Fruit fly (Drosophila melanogaster) whole organism, adult: ENCODE results near the gene Efa6.

Experiments used
- CG11617 ChIP-seq: fragments of 200-800 bp; sonication (Bioruptor generic); optimal IDR thresholded peaks from 2 replicates; lab custom pipeline; 2017; ENCODE audit warnings: mild to moderate bottlenecking, missing biosample characterization, missing genetic modification reagents, missing genetic modification characterization
- CG12768 ChIP-seq: fragments of 200-800 bp; sonication (Bioruptor generic); optimal IDR thresholded peaks from 2 replicates; lab custom pipeline; 2017; ENCODE audit warnings: missing biosample characterization, missing genetic modification characterization, mild to moderate bottlenecking, moderate library complexity, missing genetic modification reagents
- CG14711 ChIP-seq: fragments of 200-800 bp; sonication (Bioruptor generic); optimal IDR thresholded peaks from 2 replicates; lab custom pipeline; 2018; ENCODE audit warnings: missing biosample characterization, mild to moderate bottlenecking, missing genetic modification characterization, moderate library complexity
- CG1620 ChIP-seq: fragments of 200-800 bp; sonication (Bioruptor generic); optimal IDR thresholded peaks from 2 replicates; lab custom pipeline; 2016; ENCODE audit warnings: missing biosample characterization, missing genetic modification characterization
- CG33017 ChIP-seq: fragments of 200-800 bp; sonication (Bioruptor generic); optimal IDR thresholded peaks from 2 replicates; lab custom pipeline; 2018; ENCODE audit warnings: missing biosample characterization, mild to moderate bottlenecking, missing genetic modification characterization, moderate library complexity
- CG5204 ChIP-seq: fragments of 200-800 bp; sonication (Bioruptor generic); optimal IDR thresholded peaks from 2 replicates; lab custom pipeline; 2016; ENCODE audit warnings: missing biosample characterization, missing genetic modification characterization
- CG7045 ChIP-seq: fragments of 200-800 bp; sonication (Bioruptor generic); optimal IDR thresholded peaks from 2 replicates; lab custom pipeline; 2017; ENCODE audit warnings: missing biosample characterization, mild to moderate bottlenecking, missing genetic modification characterization
- CG7101 ChIP-seq: fragments of 200-800 bp; sonication (Bioruptor generic); optimal IDR thresholded peaks from 2 replicates; lab custom pipeline; 2018; ENCODE audit warnings: missing biosample characterization, mild to moderate bottlenecking, missing genetic modification characterization, moderate library complexity
- Clk ChIP-seq: fragments of 200-800 bp; sonication (Bioruptor generic); optimal IDR thresholded peaks from 2 replicates; lab custom pipeline; 2017; ENCODE audit warnings: missing biosample characterization, missing genetic modification characterization
- Crg-1 ChIP-seq: fragments of 200-800 bp; sonication (Bioruptor generic); optimal IDR thresholded peaks from 2 replicates; lab custom pipeline; 2016; ENCODE audit warnings: missing biosample characterization, missing genetic modification characterization
- Hr96 ChIP-seq: fragments of 200-800 bp; sonication (Bioruptor generic); optimal IDR thresholded peaks from 2 replicates; lab custom pipeline; 2016; ENCODE audit warnings: missing biosample characterization, missing genetic modification characterization
- Mnt ChIP-seq: fragments of 200-800 bp; sonication (Bioruptor generic); optimal IDR thresholded peaks from 2 replicates; lab custom pipeline; 2016; ENCODE audit warnings: missing biosample characterization, mild to moderate bottlenecking, missing genetic modification characterization
- bab1 ChIP-seq: fragments of 200-800 bp; sonication (Bioruptor generic); optimal IDR thresholded peaks from 3 replicates; lab custom pipeline; 2019; ENCODE audit warnings: missing biosample characterization, mild to moderate bottlenecking, missing genetic modification characterization, moderate library complexity
- cic ChIP-seq: fragments of 200-800 bp; sonication (Bioruptor generic); optimal IDR thresholded peaks from 2 replicates; lab custom pipeline; 2017; ENCODE audit warnings: missing biosample characterization, mild to moderate bottlenecking, missing genetic modification characterization, moderate library complexity
- cnc ChIP-seq, 2 experiments: fragments of >200 bp; optimal IDR thresholded peaks; 2 replicates each; lab custom pipeline; 2017
- kay ChIP-seq: fragments of 200-800 bp; sonication (Bioruptor generic); peaks from one replicate; lab custom pipeline; 2016; ENCODE audit warnings: missing biosample characterization, missing genetic modification characterization, borderline replicate concordance
- ovo ChIP-seq: fragments of 200-800 bp; sonication (Bioruptor generic); optimal IDR thresholded peaks from 2 replicates; lab custom pipeline; 2016; ENCODE audit warnings: missing biosample characterization, missing genetic modification characterization
- pad ChIP-seq: fragments of 200-800 bp; sonication (Bioruptor generic); optimal IDR thresholded peaks from 3 replicates; lab custom pipeline; 2017; ENCODE audit warnings: missing biosample characterization, missing genetic modification characterization, mild to moderate bottlenecking, moderate library complexity, missing genetic modification reagents
- tj ChIP-seq: fragments of 200-800 bp; sonication (Bioruptor generic); optimal IDR thresholded peaks from 3 replicates; lab custom pipeline; 2017; ENCODE audit warnings: missing biosample characterization, mild to moderate bottlenecking, missing genetic modification characterization, moderate library complexity
- toe ChIP-seq: fragments of 200-800 bp; sonication (Bioruptor generic); optimal IDR thresholded peaks from 2 replicates; lab custom pipeline; 2016; ENCODE audit warnings: missing biosample characterization, missing genetic modification characterization

Gene Efa6

dm6 chr3R:22616211-22616610 lies 28.7 kb downstream of the Efa6 start, which contains the start of gene CG31161:
CG31161 (plus strand) TSS chr3R:22616511.
- TF ChIP-seq tj (GFP tag; lab: Kevin White, UChicago) = no peak
- TF ChIP-seq Clk (GFP tag; lab: Kevin White, UChicago) = no peak
- TF ChIP-seq pad = no peak
- TF ChIP-seq toe = no peak
- no peak for TF ChIP-seq Crg-1
- TF ChIP-seq CG7101 = no peak
- TF ChIP-seq CG5204 (GFP tag; lab: Kevin White, UChicago) = no peak
- TF ChIP-seq bab1 (GFP tag; lab: Kevin White, UChicago) = no peak
- TF ChIP-seq CG1620 (GFP tag; lab: Kevin White, UChicago) = no peak

DNA sequence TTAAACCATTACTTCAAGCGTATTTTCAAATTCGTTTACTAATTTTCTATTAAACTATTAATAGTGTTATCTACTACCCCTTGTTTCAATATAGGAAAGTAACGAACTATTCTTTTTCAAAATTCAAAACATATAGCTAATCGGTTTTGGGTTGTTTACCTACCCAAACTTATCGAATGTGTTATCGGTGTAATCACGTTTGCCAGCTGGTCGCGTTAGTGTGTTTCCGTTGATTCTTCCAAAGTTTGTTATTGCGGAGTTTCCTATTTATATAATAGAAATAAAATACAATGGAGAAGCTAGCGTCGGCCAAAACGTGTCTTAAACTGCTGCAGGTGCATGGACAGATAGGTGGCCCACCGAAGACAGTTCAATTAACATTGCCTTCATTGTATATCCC lies 30.7 kb downstream of the Efa6 start, which contains the start of gene mRpL45:
mRpL45 (plus strand) TSS at position 213 of the 400 bp plus-strand sequence.
- TF ChIP-seq toe (no peak), bab1 (GFP tag; lab: Kevin White, UChicago) (peak; percentile 12), CG33017 (tag; lab: Kevin White, UChicago) (no peak), CG12768 (GFP tag; lab: Kevin White, UChicago) (no peak), pad (no peak), Crg-1 (no peak), CG11617 (GFP tag; lab: Kevin White, UChicago) (no peak), CG14711 (no peak), Mnt (peak; percentile 24), CG5204 (GFP tag; lab: Kevin White, UChicago) (no peak), CG7101 (no peak)

DNA sequence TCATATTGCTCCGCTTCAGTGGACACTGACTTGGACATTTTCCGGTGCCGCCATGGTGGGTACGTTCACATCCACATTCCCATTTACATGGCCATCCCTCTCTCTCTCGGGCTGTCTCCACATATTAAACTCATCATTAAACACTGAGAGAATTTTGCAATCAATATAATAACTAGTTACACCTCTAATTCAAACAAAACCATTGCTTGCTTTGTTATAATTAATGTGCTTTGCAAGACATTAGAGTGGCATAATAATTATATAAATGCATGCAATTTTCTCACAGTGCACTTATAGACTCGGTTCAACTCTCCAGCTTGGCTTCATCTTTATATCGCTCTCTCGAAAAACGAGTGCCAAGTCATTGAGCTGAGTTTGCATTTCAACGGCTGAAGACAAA lies 37.2 kb downstream of the Efa6 start:
- TF ChIP-seq CG14711 = peak; percentile 51
- TF ChIP-seq cic = no peak
- no peak for TF ChIP-seq Hr96 (GFP tag; lab: Kevin White, UChicago)
- no peak for TF ChIP-seq pad
- no peak for TF ChIP-seq CG11617 (GFP tag; lab: Kevin White, UChicago)
- TF ChIP-seq ovo (GFP tag; lab: Kevin White, UChicago) = no peak
- no peak for TF ChIP-seq CG5204 (GFP tag; lab: Kevin White, UChicago)
- peak; percentile 69 for TF ChIP-seq bab1 (GFP tag; lab: Kevin White, UChicago)
- TF ChIP-seq Mnt = no peak
- TF ChIP-seq CG7101 = peak; percentile 32
- TF ChIP-seq tj (GFP tag; lab: Kevin White, UChicago) = peak; percentile 82
- no peak for TF ChIP-seq CG12768 (GFP tag; lab: Kevin White, UChicago)
- TF ChIP-seq cnc (optimal IDR thresholded peaks at IDR 0.05; lab: Kevin White, UChicago) = peak in 1 of 2 experiments; percentile 3
- no peak for TF ChIP-seq Crg-1

- TF ChIP-seq CG1620 (GFP tag; lab: Kevin White, UChicago) = no peak
- peak; percentile 12 for TF ChIP-seq CG5204 (GFP tag; lab: Kevin White, UChicago)
- peak; percentile 19 for TF ChIP-seq CG7101
- peak; percentile 31 for TF ChIP-seq CG14711
- TF ChIP-seq kay (GFP tag; lab: Kevin White, UChicago) = no peak
- peak; percentile 9 for TF ChIP-seq bab1 (GFP tag; lab: Kevin White, UChicago)
- TF ChIP-seq Mnt = no peak
These were observed 38.2 kb downstream of the Efa6 start for dm6 chr3R:22625514-22626333.

dm6 chr3R:22626334-22626688 lies 38.8 kb downstream of the Efa6 start:
- no peak for TF ChIP-seq tj (GFP tag; lab: Kevin White, UChicago)
- no peak for TF ChIP-seq ovo (GFP tag; lab: Kevin White, UChicago)
- TF ChIP-seq Hr96 (GFP tag; lab: Kevin White, UChicago) = no peak
- no peak for TF ChIP-seq toe
- TF ChIP-seq CG7045 = no peak
- TF ChIP-seq cic = no peak
- TF ChIP-seq bab1 (GFP tag; lab: Kevin White, UChicago) = no peak
- peak; percentile 38 for TF ChIP-seq CG12768 (GFP tag; lab: Kevin White, UChicago)

DNA sequence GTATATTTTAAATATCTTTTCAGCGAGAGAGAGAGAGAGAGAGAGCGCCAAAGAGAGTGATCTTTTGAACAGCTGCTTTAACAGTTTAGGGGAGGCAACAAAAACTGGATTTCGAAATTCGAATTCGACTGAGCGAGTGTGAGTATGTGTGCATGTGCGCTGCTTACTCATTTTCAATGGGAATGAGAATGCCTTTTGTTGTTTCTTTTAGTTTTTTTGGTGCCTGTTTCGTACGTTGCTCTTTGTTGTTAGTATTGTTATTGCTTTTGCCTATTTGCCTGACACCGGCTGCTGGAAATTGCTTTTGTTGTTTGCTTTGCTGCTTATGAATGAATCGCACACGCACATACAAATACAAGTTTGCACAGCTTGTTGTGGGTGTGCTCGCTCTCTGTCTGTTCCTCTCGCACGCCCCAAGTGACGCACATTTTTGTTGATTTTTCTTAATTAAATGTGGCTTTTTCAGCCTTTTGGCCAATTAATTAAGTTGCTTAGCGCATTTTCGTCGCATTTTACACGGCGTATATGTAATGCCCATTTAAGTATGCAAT lies 39.4 kb downstream of the Efa6 start:
- TF ChIP-seq cnc (optimal IDR thresholded peaks at IDR 0.05; lab: Kevin White, UChicago) = no peak
- TF ChIP-seq Clk (GFP tag; lab: Kevin White, UChicago) = no peak
- no peak for TF ChIP-seq Crg-1
- no peak for TF ChIP-seq Hr96 (GFP tag; lab: Kevin White, UChicago)
- TF ChIP-seq pad = peak; percentile 77
- peak; percentile 38 for TF ChIP-seq Mnt
- no peak for TF ChIP-seq CG5204 (GFP tag; lab: Kevin White, UChicago)
- peak; percentile 64 for TF ChIP-seq CG7045
- TF ChIP-seq CG1620 (GFP tag; lab: Kevin White, UChicago) = no peak
- TF ChIP-seq CG14711 = peak; percentile 3
- no peak for TF ChIP-seq toe
- peak; percentile 75 for TF ChIP-seq CG12768 (GFP tag; lab: Kevin White, UChicago)
- peak; percentile 26 for TF ChIP-seq CG7101
- no peak for TF ChIP-seq ovo (GFP tag; lab: Kevin White, UChicago)
- TF ChIP-seq bab1 (GFP tag; lab: Kevin White, UChicago) = no peak
- peak; percentile 51 for TF ChIP-seq CG11617 (GFP tag; lab: Kevin White, UChicago)
- no peak for TF ChIP-seq CG33017 (tag; lab: Kevin White, UChicago)
- TF ChIP-seq tj (GFP tag; lab: Kevin White, UChicago) = peak; percentile 48
- TF ChIP-seq kay (GFP tag; lab: Kevin White, UChicago) = peak; percentile 98
- TF ChIP-seq cic = peak; percentile 98
